Fruit fly (Drosophila melanogaster): ENCODE data around the gene msk.

msk gene

DNA sequence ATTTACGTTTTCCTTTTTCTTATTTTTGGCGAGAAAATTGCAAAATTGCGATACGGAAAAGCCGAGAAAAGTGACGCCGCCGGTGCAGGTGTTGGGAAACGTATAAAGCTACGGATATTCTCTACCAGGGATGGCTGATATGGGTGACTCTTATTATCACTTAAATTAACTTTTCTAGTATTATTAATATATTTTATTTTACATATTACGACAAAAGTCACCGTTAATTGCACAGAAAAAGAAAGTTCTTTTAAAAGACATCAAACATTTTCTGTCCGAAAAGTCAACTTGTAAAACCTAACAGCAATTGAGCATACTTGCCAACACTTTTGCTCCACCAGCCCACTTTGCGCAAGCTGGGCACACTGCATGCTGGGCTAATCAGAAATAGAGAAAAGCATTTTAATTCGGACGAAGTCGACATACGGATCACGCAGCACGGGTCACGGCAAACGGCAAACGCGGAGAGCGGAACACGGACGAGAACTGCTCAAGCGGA is 11.8 kb downstream of the msk start, which contains the start of the genes Cds and Uba2 (continued):
- peak; percentile 74 for TF ChIP-seq CG5245 (GFP tag; optimal IDR thresholded peaks at IDR 0.05)
- TF ChIP-seq E2f2 (GFP tag; IDR thresholded peaks at IDR 0.05): peak; percentile 73
- peak; percentile 86 for TF ChIP-seq chn (GFP tag; optimal IDR thresholded peaks at IDR 0.05)
- TF ChIP-seq CG4360 (GFP tag; IDR thresholded peaks at IDR 0.05): peak; percentile 37; the same call in 1 of the 2 replicates
- TF ChIP-seq CG2712 (tag; optimal IDR thresholded peaks at IDR 0.05): peak; percentile 94
- TF ChIP-seq Sin3A (optimal IDR thresholded peaks at IDR 0.05): peak; percentile 74
- TF ChIP-seq CG3163 (GFP tag; optimal IDR thresholded peaks at IDR 0.05): peak; percentile 33
- TF ChIP-seq fd102C (GFP tag; optimal IDR thresholded peaks at IDR 0.05): peak; percentile 33
- peak; percentile 79; the same call in 2 of the 3 replicates for TF ChIP-seq so (GFP tag; IDR thresholded peaks at IDR 0.05)
- peak; percentile 91 for TF ChIP-seq CG14441 (GFP tag; IDR thresholded peaks at IDR 0.05)
- TF ChIP-seq CG15696 (tag; optimal IDR thresholded peaks at IDR 0.05): peak; percentile 93
- peak in 1 of 2 experiments; percentile 51 for TF ChIP-seq Hr78 (GFP tag; optimal IDR thresholded peaks at IDR 0.05)
- peak; percentile 90 for TF ChIP-seq CG8388 (GFP tag; optimal IDR thresholded peaks at IDR 0.05)
- TF ChIP-seq CG7745 (tag; optimal IDR thresholded peaks at IDR 0.05): no peak
- TF ChIP-seq CG17612 (GFP tag; IDR thresholded peaks at IDR 0.05): peak; percentile 82
- peak; percentile 53 for TF ChIP-seq emc (GFP tag; optimal IDR thresholded peaks at IDR 0.05)
- TF ChIP-seq da (GFP tag; optimal IDR thresholded peaks at IDR 0.05): no peak
- TF ChIP-seq nerfin-1 (tag; optimal IDR thresholded peaks at IDR 0.05): peak; percentile 92
- peak; percentile 77 for TF ChIP-seq CG11398 (GFP tag; optimal IDR thresholded peaks at IDR 0.05)
- peak; percentile 49 for TF ChIP-seq Atf3 (GFP tag; optimal IDR thresholded peaks at IDR 0.05)
- TF ChIP-seq Kr (GFP tag; optimal IDR thresholded peaks at IDR 0.05): no peak
- peak; percentile 87 for TF ChIP-seq stc (GFP tag; IDR thresholded peaks at IDR 0.05)
- TF ChIP-seq NC2α (GFP tag; optimal IDR thresholded peaks at IDR 0.05): no peak
- TF ChIP-seq lilli (GFP tag; optimal IDR thresholded peaks at IDR 0.05): peak; percentile 94
- TF ChIP-seq CG2875 (GFP tag; optimal IDR thresholded peaks at IDR 0.05): peak; percentile 80
- peak; percentile 96 for TF ChIP-seq slbo (GFP tag; IDR thresholded peaks at IDR 0.05)
- peak; percentile 38 for TF ChIP-seq CG4282 (GFP tag; optimal IDR thresholded peaks at IDR 0.05)
- peak; percentile 87 for TF ChIP-seq Hsf (GFP tag; optimal IDR thresholded peaks at IDR 0.05)
- peak; percentile 48 for TF ChIP-seq dm (GFP tag; optimal IDR thresholded peaks at IDR 0.05)
- TF ChIP-seq CHES-1-like (GFP tag; optimal IDR thresholded peaks at IDR 0.05): peak; percentile 74
- peak; percentile 87 for TF ChIP-seq seq (GFP tag; IDR thresholded peaks at IDR 0.05)
- TF ChIP-seq shn (GFP tag; optimal IDR thresholded peaks at IDR 0.05): peak; percentile 75
- TF ChIP-seq Dad (GFP tag; optimal IDR thresholded peaks at IDR 0.05): peak; percentile 57
- peak; percentile 55 for TF ChIP-seq HmgD (GFP tag; optimal IDR thresholded peaks at IDR 0.05)
- peak; percentile 93 for TF ChIP-seq Ptx1 (GFP tag; IDR thresholded peaks at IDR 0.05)
- TF ChIP-seq C15 (GFP tag; IDR thresholded peaks at IDR 0.05): peak; percentile 86
- TF ChIP-seq E2f1 (GFP tag; IDR thresholded peaks at IDR 0.05): peak; percentile 88
- peak; percentile 95 for TF ChIP-seq PHDP (tag; optimal IDR thresholded peaks at IDR 0.05)
- TF ChIP-seq Camta (GFP tag; optimal IDR thresholded peaks at IDR 0.05): peak; percentile 64
- TF ChIP-seq Bdp1 (GFP tag; optimal IDR thresholded peaks at IDR 0.05): peak; percentile 61
- TF ChIP-seq sna (GFP tag; IDR thresholded peaks at IDR 0.05; ENCODE audit: partially characterized antibody): no peak
- TF ChIP-seq gfzf (GFP tag; optimal IDR thresholded peaks at IDR 0.05): peak; percentile 71
- TF ChIP-seq CG12236 (GFP tag; optimal IDR thresholded peaks at IDR 0.05): peak; percentile 5
- TF ChIP-seq CG6175 (GFP tag; IDR thresholded peaks at IDR 0.05): peak; percentile 77
- TF ChIP-seq CG9797 (GFP tag; optimal IDR thresholded peaks at IDR 0.05): peak; percentile 94
- TF ChIP-seq CG12659 (GFP tag; optimal IDR thresholded peaks at IDR 0.05): peak; percentile 97
- peak; percentile 76 for TF ChIP-seq CG7357 (GFP tag; IDR thresholded peaks at IDR 0.05)
- TF ChIP-seq CG6854 (GFP tag; optimal IDR thresholded peaks at IDR 0.05): peak; percentile 64
- peak; percentile 82 for TF ChIP-seq CG14667 (GFP tag; IDR thresholded peaks at IDR 0.05)
- TF ChIP-seq bigmax (GFP tag; optimal IDR thresholded peaks at IDR 0.05): peak; percentile 32
- TF ChIP-seq ewg (GFP tag; optimal IDR thresholded peaks at IDR 0.05): peak; percentile 82
- peak; percentile 86 for TF ChIP-seq H2.0 (GFP tag; IDR thresholded peaks at IDR 0.05)

Measured in whole organism, embryonic.